Worm (Caenorhabditis elegans): ENCODE data around the gene W04E12.9.
"Not testable (repeated sequence)": the region's sequence is repeated elsewhere in the genome, so short reads cannot be mapped to it uniquely, and the experiment has no call there.

W04E12.9 gene

ce11 chrV:19756253-19756652 lies at the start of gene W04E12.9:
Gene W04E12.9 (plus strand): TSS chrV:19756553.
- TF ChIP-seq unc-62 (GFP tag; optimal IDR thresholded peaks at IDR 0.05), result no peak

ce11 chrV:19708849-19709248 lies 47.5 kb upstream of the W04E12.9 start, which contains the start of gene srv-3:
Gene srv-3 (minus strand): TSS chrV:19708949.
- TF ChIP-seq unc-62 (GFP tag; optimal IDR thresholded peaks at IDR 0.05), result no peak

- TF ChIP-seq unc-62 (GFP tag; optimal IDR thresholded peaks at IDR 0.05), result not testable (repeated sequence)
These were observed 45.8 kb upstream of the W04E12.9 start, which contains the start of gene Y43F8C.15 for ce11 chrV:19710514-19710913. Gene Y43F8C.15 (minus strand): TSS chrV:19710614.

ce11 chrV:19711646-19712045 lies 44.7 kb upstream of the W04E12.9 start, which contains the start of gene Y43F8C.23:
Gene Y43F8C.23 (minus strand): TSS chrV:19711746.
- TF ChIP-seq unc-62 (GFP tag; optimal IDR thresholded peaks at IDR 0.05), result not testable (repeated sequence)

ce11 chrV:19715419-19715818 lies 40.9 kb upstream of the W04E12.9 start, which contains the start of gene Y43F8C.16:
Gene Y43F8C.16 (minus strand): TSS chrV:19715519.
- no peak for TF ChIP-seq unc-62 (GFP tag; optimal IDR thresholded peaks at IDR 0.05)

- no peak for TF ChIP-seq unc-62 (GFP tag; optimal IDR thresholded peaks at IDR 0.05)
These were observed 40.5 kb upstream of the W04E12.9 start, which contains the start of gene Y43F8C.17 for ce11 chrV:19715847-19716246. Gene Y43F8C.17 (plus strand): TSS chrV:19716147.

- no peak for TF ChIP-seq unc-62 (GFP tag; optimal IDR thresholded peaks at IDR 0.05)
These were observed 38.4 kb upstream of the W04E12.9 start for ce11 chrV:19717933-19718332.

- TF ChIP-seq unc-62 (GFP tag; optimal IDR thresholded peaks at IDR 0.05), result no peak
These were observed 37.7 kb upstream of the W04E12.9 start for ce11 chrV:19718660-19719059.

ce11 chrV:19719253-19719652 lies 37.1 kb upstream of the W04E12.9 start, which contains the start of gene Y116F11A.6:
Gene Y116F11A.6 (plus strand): TSS chrV:19719553.
- TF ChIP-seq unc-62 (GFP tag; optimal IDR thresholded peaks at IDR 0.05), result no peak

ce11 chrV:19722881-19723280 lies 33.5 kb upstream of the W04E12.9 start:
- no peak for TF ChIP-seq unc-62 (GFP tag; optimal IDR thresholded peaks at IDR 0.05)

- no peak for TF ChIP-seq unc-62 (GFP tag; optimal IDR thresholded peaks at IDR 0.05)
These were observed 31.8 kb upstream of the W04E12.9 start for ce11 chrV:19724589-19724988.

- TF ChIP-seq unc-62 (GFP tag; optimal IDR thresholded peaks at IDR 0.05), result no peak
These were observed 28.4 kb upstream of the W04E12.9 start for ce11 chrV:19727990-19728389.

- TF ChIP-seq unc-62 (GFP tag; optimal IDR thresholded peaks at IDR 0.05), result no peak
These were observed 27.6 kb upstream of the W04E12.9 start, which contains the start of gene Y116F11A.3 for ce11 chrV:19728731-19729130. Gene Y116F11A.3 (plus strand): TSS chrV:19729031.

- TF ChIP-seq unc-62 (GFP tag; optimal IDR thresholded peaks at IDR 0.05), result no peak
These were observed 26.1 kb upstream of the W04E12.9 start, which contains the start of gene Y116F11A.1 for ce11 chrV:19730280-19730679. Gene Y116F11A.1 (plus strand): TSS chrV:19730580.

ce11 chrV:19733728-19734127 lies 22.6 kb upstream of the W04E12.9 start:
- no peak for TF ChIP-seq unc-62 (GFP tag; optimal IDR thresholded peaks at IDR 0.05)

- TF ChIP-seq unc-62 (GFP tag; optimal IDR thresholded peaks at IDR 0.05), result no peak
These were observed 18.9 kb upstream of the W04E12.9 start, which contains the start of gene W04E12.7 for ce11 chrV:19737458-19737857. Gene W04E12.7 (minus strand): TSS chrV:19737558.

- no peak for TF ChIP-seq unc-62 (GFP tag; optimal IDR thresholded peaks at IDR 0.05)
These were observed 18.2 kb upstream of the W04E12.9 start, which contains the start of gene fbxa-131 for ce11 chrV:19738117-19738516. Gene fbxa-131 (plus strand): TSS chrV:19738417.

ce11 chrV:19741034-19741433 lies 15.3 kb upstream of the W04E12.9 start, which contains the start of gene W04E12.2:
Gene W04E12.2 (minus strand): TSS chrV:19741134.
- no peak for TF ChIP-seq unc-62 (GFP tag; optimal IDR thresholded peaks at IDR 0.05)

Data from whole organism, dauer.